Worm (Caenorhabditis elegans) whole organism, L3 larva: ENCODE results near the gene dpf-2.

Experiments
- ama-1 ChIP-seq: fragments of 150-350 bp; optimal IDR thresholded peaks from 2 replicates; lab custom pipeline; 2018
- daf-12 ChIP-seq: fragments of 150-350 bp; optimal IDR thresholded peaks from 2 replicates; lab custom pipeline; 2014; ENCODE audit warnings: missing biosample characterization, missing genetic modification reagents, missing genetic modification characterization
- nhr-25 ChIP-seq: sonication (generic microtip); optimal IDR thresholded peaks from 2 replicates; lab custom pipeline; 2017; ENCODE audit warnings: missing biosample characterization, missing genetic modification characterization
- nhr-28 ChIP-seq: fragments of 150-350 bp; optimal IDR thresholded peaks from 2 replicates; lab custom pipeline; 2014; ENCODE audit warnings: missing biosample characterization, missing genetic modification characterization
- nhr-76 ChIP-seq: fragments of 150-350 bp; sonication (generic microtip); optimal IDR thresholded peaks from 5 replicates; lab custom pipeline; 2014; ENCODE audit warnings: missing biosample characterization, missing genetic modification characterization
- ztf-11 ChIP-seq: fragments of 150-350 bp; optimal IDR thresholded peaks from 2 replicates; lab custom pipeline; 2014; ENCODE audit warnings: missing biosample characterization, missing genetic modification characterization

- TF ChIP-seq nhr-25 (no peak), ama-1 (lab: Kevin White, UChicago) (no peak), daf-12 (no peak), ztf-11 (tag; lab: Kevin White, UChicago) (no peak), nhr-76 (tag; lab: Kevin White, UChicago) (no peak), nhr-28 (tag; lab: Kevin White, UChicago) (no peak)
These were observed 24.7 kb upstream of the dpf-2 start, which contains the start of gene F42D1.4 for ce11 chrX:14806936-14807335.
